Fruit fly (Drosophila melanogaster) whole organism, prepupa: ENCODE measurements around the gene Rpn9.

ENCODE experiments used
- Blimp-1 ChIP-seq: fragments of 200-800 bp; sonication (Bioruptor generic); optimal IDR thresholded peaks from 3 replicates; lab custom pipeline; 2017; ENCODE audit warnings: missing biosample characterization, missing genetic modification characterization, mild to moderate bottlenecking, moderate library complexity, missing genetic modification reagents
- CG10669 ChIP-seq: fragments of 200-800 bp; sonication (Bioruptor generic); optimal IDR thresholded peaks from 3 replicates; lab custom pipeline; 2018; ENCODE audit warnings: missing biosample characterization, mild to moderate bottlenecking, missing genetic modification characterization, moderate library complexity
- CG11902 ChIP-seq: fragments of 200-800 bp; sonication (Bioruptor generic); optimal IDR thresholded peaks from 3 replicates; lab custom pipeline; 2016; ENCODE audit warnings: missing biosample characterization, missing genetic modification characterization
- CG15336 ChIP-seq: fragments of 200-800 bp; sonication (Bioruptor generic); IDR thresholded peaks from 2 replicates; pipeline ENCODE4 v1.3.6; 2022; ENCODE audit warnings: missing biosample characterization, missing genetic modification characterization
- CG3032 ChIP-seq: fragments of 200-800 bp; optimal IDR thresholded peaks from 2 replicates; lab custom pipeline; 2019; ENCODE audit warnings: missing biosample characterization, mild to moderate bottlenecking, missing genetic modification characterization, moderate library complexity
- CG31627 ChIP-seq: fragments of 200-800 bp; sonication (Bioruptor generic); optimal IDR thresholded peaks from 3 replicates; lab custom pipeline; 2016; ENCODE audit warnings: missing biosample characterization, missing genetic modification characterization
- CG32006 ChIP-seq: fragments of 200-800 bp; sonication (Bioruptor generic); optimal IDR thresholded peaks from 3 replicates; lab custom pipeline; 2017; ENCODE audit warnings: missing biosample characterization, mild to moderate bottlenecking, missing genetic modification characterization
- CG4318 ChIP-seq: fragments of 200-800 bp; sonication (Bioruptor generic); optimal IDR thresholded peaks from 3 replicates; lab custom pipeline; 2017; ENCODE audit warnings: missing biosample characterization, mild to moderate bottlenecking, missing genetic modification characterization
- CG6163 ChIP-seq: fragments of 200-800 bp; sonication (Bioruptor generic); IDR thresholded peaks from 3 replicates; pipeline ENCODE4 v1.3.6; 2022; ENCODE audit warnings: missing biosample characterization, missing genetic modification characterization
- CG6276 ChIP-seq: fragments of 200-800 bp; sonication (Bioruptor generic); optimal IDR thresholded peaks from 2 replicates; lab custom pipeline; 2017; ENCODE audit warnings: missing biosample characterization, mild to moderate bottlenecking, missing genetic modification characterization
- CG6792 ChIP-seq: fragments of 200-800 bp; sonication (Bioruptor generic); optimal IDR thresholded peaks from 3 replicates; lab custom pipeline; 2016; ENCODE audit warnings: missing biosample characterization, missing genetic modification characterization
- CG6854 ChIP-seq: fragments of 200-800 bp; sonication (Bioruptor generic); optimal IDR thresholded peaks from 2 replicates; lab custom pipeline; 2017; ENCODE audit warnings: missing biosample characterization, mild to moderate bottlenecking, missing genetic modification characterization
- CG7368 ChIP-seq: fragments of 200-800 bp; sonication (Bioruptor generic); optimal IDR thresholded peaks from 3 replicates; lab custom pipeline; 2016; ENCODE audit warnings: missing biosample characterization, missing genetic modification characterization
- CG8319 ChIP-seq: fragments of 200-800 bp; sonication (Bioruptor generic); optimal IDR thresholded peaks from 3 replicates; lab custom pipeline; 2016; ENCODE audit warnings: missing biosample characterization, missing genetic modification characterization
- CG8632 ChIP-seq: fragments of 200-800 bp; sonication (Bioruptor generic); optimal IDR thresholded peaks from 3 replicates; lab custom pipeline; 2016; ENCODE audit warnings: missing biosample characterization, missing genetic modification characterization
- Eip78C ChIP-seq: fragments of 200-800 bp; sonication (Bioruptor generic); peaks from one replicate; lab custom pipeline; 2016; ENCODE audit warnings: missing biosample characterization, missing genetic modification characterization
- Eip93F ChIP-seq: fragments of 200-800 bp; sonication (Bioruptor generic); optimal IDR thresholded peaks from 2 replicates; lab custom pipeline; 2016; ENCODE audit warnings: missing biosample characterization, mild to moderate bottlenecking, missing genetic modification characterization
- Ets21C ChIP-seq: fragments of 200-800 bp; sonication (Bioruptor generic); optimal IDR thresholded peaks from 3 replicates; lab custom pipeline; 2016; ENCODE audit warnings: missing biosample characterization, missing genetic modification characterization
- Gug ChIP-seq: fragments of 200-800 bp; sonication (Bioruptor generic); IDR thresholded peaks from 2 replicates; pipeline ENCODE4 v1.3.6; 2022; ENCODE audit warnings: missing biosample characterization, missing genetic modification characterization
- Hr39 ChIP-seq: fragments of 200-800 bp; sonication (Bioruptor generic); optimal IDR thresholded peaks from 2 replicates; lab custom pipeline; 2016; ENCODE audit warnings: missing biosample characterization, missing genetic modification characterization
- Hr4 ChIP-seq: fragments of 200-800 bp; sonication (Bioruptor generic); optimal IDR thresholded peaks from 3 replicates; lab custom pipeline; 2016; ENCODE audit warnings: missing biosample characterization, missing genetic modification characterization
- Met ChIP-seq: fragments of 200-800 bp; sonication (Bioruptor generic); optimal IDR thresholded peaks from 3 replicates; lab custom pipeline; 2016; ENCODE audit warnings: missing biosample characterization, missing genetic modification characterization
- OdsH ChIP-seq: fragments of 200-800 bp; sonication (Bioruptor generic); optimal IDR thresholded peaks from 3 replicates; lab custom pipeline; 2016; ENCODE audit warnings: missing biosample characterization, missing genetic modification characterization
- Smox ChIP-seq: fragments of 200-800 bp; sonication (Bioruptor generic); optimal IDR thresholded peaks from 3 replicates; lab custom pipeline; 2016; ENCODE audit warnings: missing biosample characterization, missing genetic modification characterization
- Sox102F ChIP-seq: fragments of 200-800 bp; sonication (Bioruptor generic); optimal IDR thresholded peaks from 2 replicates; lab custom pipeline; 2016; ENCODE audit warnings: missing biosample characterization, mild to moderate bottlenecking, missing genetic modification characterization
- Sox15 ChIP-seq: fragments of 200-800 bp; sonication (Bioruptor generic); optimal IDR thresholded peaks from 3 replicates; lab custom pipeline; 2016; ENCODE audit warnings: missing biosample characterization, missing genetic modification characterization
- cyc ChIP-seq: fragments of 200-800 bp; sonication (Bioruptor generic); optimal IDR thresholded peaks from 3 replicates; lab custom pipeline; 2016; ENCODE audit warnings: missing biosample characterization, missing genetic modification characterization
- esn ChIP-seq: fragments of 200-800 bp; sonication (Bioruptor generic); optimal IDR thresholded peaks from 2 replicates; lab custom pipeline; 2016; ENCODE audit warnings: missing biosample characterization, mild to moderate bottlenecking, missing genetic modification characterization, moderate library complexity
- fd59A ChIP-seq: fragments of 200-800 bp; sonication (Bioruptor generic); optimal IDR thresholded peaks from 2 replicates; lab custom pipeline; 2017; ENCODE audit warnings: missing biosample characterization, mild to moderate bottlenecking, missing genetic modification characterization, missing genetic modification reagents
- fkh ChIP-seq: fragments of 200-800 bp; sonication (Bioruptor generic); optimal IDR thresholded peaks from 3 replicates; lab custom pipeline; 2017; ENCODE audit warnings: missing biosample characterization, mild to moderate bottlenecking, missing genetic modification characterization, moderate library complexity
- svp ChIP-seq: fragments of 200-800 bp; sonication (Bioruptor generic); peaks from one replicate; lab custom pipeline; 2016; ENCODE audit warnings: missing biosample characterization, missing genetic modification characterization
- topi ChIP-seq: fragments of 200-800 bp; sonication (Bioruptor generic); optimal IDR thresholded peaks from 3 replicates; lab custom pipeline; 2016; ENCODE audit warnings: missing biosample characterization, missing genetic modification characterization
- vri ChIP-seq: fragments of 200-800 bp; sonication (Bioruptor generic); optimal IDR thresholded peaks from 3 replicates; lab custom pipeline; 2016; ENCODE audit warnings: missing biosample characterization, mild to moderate bottlenecking, missing genetic modification characterization

Gene Rpn9

dm6 chr3R:23704383-23705033 lies 28.8 kb downstream of the Rpn9 start, which contains the start of gene Gba1b (continued):
- TF ChIP-seq cyc = peak; percentile 20
- no peak for TF ChIP-seq CG10669 (GFP tag; lab: Kevin White, UChicago)
- no peak for TF ChIP-seq CG6792 (GFP tag; lab: Kevin White, UChicago)
- peak; percentile 21 for TF ChIP-seq Met (GFP tag; lab: Kevin White, UChicago)
- TF ChIP-seq CG31627 (GFP tag; lab: Kevin White, UChicago) = peak; percentile 29
- TF ChIP-seq Blimp-1 = no peak
- TF ChIP-seq fd59A = no peak
- TF ChIP-seq Ets21C (GFP tag; lab: Kevin White, UChicago) = no peak

dm6 chr3R:23702461-23702860 lies 30.8 kb downstream of the Rpn9 start, which contains the start of gene Qsox4:
Qsox4 (plus strand) TSS chr3R:23702761.
- TF ChIP-seq topi (GFP tag; lab: Kevin White, UChicago) = no peak
- TF ChIP-seq CG15336 = no peak
- TF ChIP-seq esn (GFP tag; lab: Kevin White, UChicago) = no peak
- no peak for TF ChIP-seq CG6854
- no peak for TF ChIP-seq Blimp-1

dm6 chr3R:23700304-23700767 lies 32.9 kb downstream of the Rpn9 start, which contains the start of the genes CG31468 and Gba1a:
CG31468 (minus strand) TSS chr3R:23700354.
Gba1a (plus strand) TSS chr3R:23700621.
- no peak for TF ChIP-seq CG10669 (GFP tag; lab: Kevin White, UChicago)
- TF ChIP-seq fkh (GFP tag; lab: Kevin White, UChicago) = no peak
- no peak for TF ChIP-seq OdsH (GFP tag; lab: Kevin White, UChicago)
- TF ChIP-seq vri = peak; percentile 82
- no peak for TF ChIP-seq CG6276 (GFP tag; lab: Kevin White, UChicago)

- no peak for TF ChIP-seq Sox15
- TF ChIP-seq CG31627 (GFP tag; lab: Kevin White, UChicago) = no peak
- no peak for TF ChIP-seq Eip78C (GFP tag; lab: Kevin White, UChicago)
- TF ChIP-seq CG6163 = no peak
- TF ChIP-seq Hr39 (GFP tag; lab: Kevin White, UChicago) = no peak
- TF ChIP-seq CG7368 (GFP tag; lab: Kevin White, UChicago) = no peak
- no peak for TF ChIP-seq Gug (GFP tag; lab: Robert Waterston, UW)
- TF ChIP-seq, all 60 proteins: peak for 0
Measured at dm6 chr3R:23698835-23699234, 34.4 kb downstream of the Rpn9 start, which contains the start of gene prt. prt (minus strand) TSS chr3R:23699027.

- TF ChIP-seq svp (GFP tag; lab: Kevin White, UChicago) (no peak), esn (GFP tag; lab: Kevin White, UChicago) (no peak), CG11902 (GFP tag; lab: Kevin White, UChicago) (no peak), CG8319 (GFP tag; lab: Kevin White, UChicago) (no peak), Hr4 (GFP tag; lab: Kevin White, UChicago) (no peak), CG32006 (GFP tag; lab: Kevin White, UChicago) (no peak), Sox102F (GFP tag; lab: Kevin White, UChicago) (no peak), Smox (GFP tag; lab: Kevin White, UChicago) (no peak), CG8632 (GFP tag; lab: Kevin White, UChicago) (no peak), Gug (GFP tag; lab: Robert Waterston, UW) (no peak), CG31627 (GFP tag; lab: Kevin White, UChicago) (no peak), CG15336 (no peak), CG3032 (tag; lab: Kevin White, UChicago) (no peak), OdsH (GFP tag; lab: Kevin White, UChicago) (no peak), CG4318 (GFP tag; lab: Kevin White, UChicago) (no peak), Eip93F (GFP tag; lab: Kevin White, UChicago) (no peak), vri (no peak), topi (GFP tag; lab: Kevin White, UChicago) (no peak)
Measured at dm6 chr3R:23696145-23696544, 37.1 kb downstream of the Rpn9 start, which contains the start of gene CG10252. CG10252 (minus strand) TSS chr3R:23696245.
